Worm (Caenorhabditis elegans) whole organism, L1 larva: ENCODE data around the gene ins-14.

Experiments
- F16B12.6 ChIP-seq: fragments of 150-350 bp; optimal IDR thresholded peaks from 2 replicates; lab custom pipeline; 2014; ENCODE audit warnings: missing biosample characterization, missing genetic modification characterization
- Y116A8C.19 ChIP-seq: sonication (generic microtip); optimal IDR thresholded peaks from 2 replicates; lab custom pipeline; 2016; ENCODE audit warnings: missing compliant biosample characterization, missing genetic modification characterization, borderline replicate concordance
- aha-1 ChIP-seq: fragments of 150-350 bp; optimal IDR thresholded peaks from 2 replicates; lab custom pipeline; 2014; ENCODE audit warnings: missing biosample characterization, missing genetic modification characterization
- alr-1 ChIP-seq: fragments of 200-800 bp; sonication (Bioruptor generic); optimal IDR thresholded peaks from 2 replicates; lab custom pipeline; 2018; ENCODE audit warnings: borderline replicate concordance, mild to moderate bottlenecking, missing genetic modification characterization, missing compliant biosample characterization
- blmp-1 ChIP-seq: fragments of 150-350 bp; optimal IDR thresholded peaks from 2 replicates; lab custom pipeline; 2014; ENCODE audit warnings: missing biosample characterization, missing genetic modification characterization
- ceh-63 ChIP-seq: fragments of 200-800 bp; sonication (Bioruptor generic); optimal IDR thresholded peaks from 2 replicates; lab custom pipeline; 2018; ENCODE audit warnings: mild to moderate bottlenecking, missing genetic modification characterization, missing compliant biosample characterization
- ceh-88 ChIP-seq: fragments of 200-800 bp; sonication (Bioruptor generic); IDR thresholded peaks from 2 replicates; pipeline ENCODE4 v1.3.6; 2022; ENCODE audit warnings: missing genetic modification characterization, missing compliant biosample characterization
- ces-1 ChIP-seq: fragments of 150-350 bp; optimal IDR thresholded peaks from 2 replicates; lab custom pipeline; 2014; ENCODE audit warnings: missing biosample characterization, missing genetic modification reagents, missing genetic modification characterization
- efl-3 ChIP-seq: fragments of 200-800 bp; sonication (Bioruptor generic); optimal IDR thresholded peaks from 2 replicates; lab custom pipeline; 2018; ENCODE audit warnings: mild to moderate bottlenecking, missing genetic modification characterization, missing compliant biosample characterization
- egl-27 ChIP-seq, 2 experiments: fragments of 150-350 bp in 1 of 2; sonication (generic microtip); optimal IDR thresholded peaks; 3 replicates each; lab custom pipeline; 2017 to 2018; ENCODE audit warnings: missing biosample characterization in 2 of 2, missing genetic modification characterization in 2 of 2, missing genetic modification reagents in 2 of 2
- elt-2 ChIP-seq: sonication (generic microtip); optimal IDR thresholded peaks from 2 replicates; lab custom pipeline; 2016; ENCODE audit warnings: missing genetic modification characterization, mild to moderate bottlenecking, inconsistent platforms, missing compliant biosample characterization, missing genetic modification reagents
- elt-3 ChIP-seq, 6 experiments: fragments of 150-350 bp in 1 of 6; sonication (generic microtip); optimal IDR thresholded peaks; 2 replicates each; lab custom pipeline; 2017 to 2018; ENCODE audit warnings: missing biosample characterization in 6 of 6, missing genetic modification characterization in 6 of 6, inconsistent platforms in 1 of 6
- ets-5 ChIP-seq: fragments of 200-800 bp; sonication (Bioruptor generic); IDR thresholded peaks from 2 replicates; pipeline ENCODE4 v1.3.6; 2022; ENCODE audit warnings: missing genetic modification characterization, missing compliant biosample characterization
- fkh-8 ChIP-seq: sonication (generic microtip); optimal IDR thresholded peaks from 2 replicates; lab custom pipeline; 2016; ENCODE audit warnings: mild to moderate bottlenecking, missing genetic modification characterization, missing compliant biosample characterization
- grh-1 ChIP-seq: fragments of 200-800 bp; sonication (Bioruptor generic); IDR thresholded peaks from 2 replicates; pipeline ENCODE4 v1.3.6; 2022; ENCODE audit warnings: missing genetic modification reagents, missing genetic modification characterization, missing compliant biosample characterization
- hlh-4 ChIP-seq: sonication (generic microtip); optimal IDR thresholded peaks from 2 replicates; lab custom pipeline; 2016; ENCODE audit warnings: mild to moderate bottlenecking, missing genetic modification characterization, missing compliant biosample characterization
- hpl-2 ChIP-seq: fragments of 150-350 bp; optimal IDR thresholded peaks from 2 replicates; lab custom pipeline; 2014; ENCODE audit warnings: missing biosample characterization, missing genetic modification reagents, missing genetic modification characterization
- irx-1 ChIP-seq: sonication (generic microtip); optimal IDR thresholded peaks from 2 replicates; lab custom pipeline; 2016; ENCODE audit warnings: missing genetic modification characterization, missing compliant biosample characterization
- isw-1 ChIP-seq: fragments of 200-800 bp; sonication (Bioruptor generic); IDR thresholded peaks from 2 replicates; pipeline ENCODE4 v1.3.6; 2022; ENCODE audit warnings: missing genetic modification characterization, missing compliant biosample characterization
- jun-1 ChIP-seq: fragments of 150-350 bp; optimal IDR thresholded peaks from 2 replicates; lab custom pipeline; 2014; ENCODE audit warnings: missing biosample characterization, missing genetic modification reagents, missing genetic modification characterization
- lin-13 ChIP-seq: fragments of 150-350 bp; optimal IDR thresholded peaks from 2 replicates; lab custom pipeline; 2014; ENCODE audit warnings: missing biosample characterization, missing genetic modification reagents, missing genetic modification characterization
- lin-14 ChIP-seq: fragments of 200-800 bp; sonication (Bioruptor generic); optimal IDR thresholded peaks from 2 replicates; lab custom pipeline; 2018; ENCODE audit warnings: mild to moderate bottlenecking, missing genetic modification characterization, moderate library complexity, missing compliant biosample characterization
- lin-15B ChIP-seq: fragments of 150-350 bp; sonication (generic microtip); optimal IDR thresholded peaks from 3 replicates; lab custom pipeline; 2014; ENCODE audit warnings: missing biosample characterization, missing genetic modification characterization
- mab-9 ChIP-seq: fragments of 200-800 bp; sonication (Bioruptor generic); IDR thresholded peaks from 2 replicates; pipeline ENCODE4 v1.3.6; 2022; ENCODE audit warnings: missing genetic modification reagents, missing genetic modification characterization, missing compliant biosample characterization
- mdl-1 ChIP-seq, 2 experiments: fragments of 150-350 bp; optimal IDR thresholded peaks; 2 replicates each; lab custom pipeline; 2014 to 2017; ENCODE audit warnings: missing biosample characterization in 2 of 2, missing genetic modification characterization in 2 of 2, inconsistent platforms in 1 of 2
- mep-1 ChIP-seq: fragments of 150-350 bp; optimal IDR thresholded peaks from 2 replicates; lab custom pipeline; 2014; ENCODE audit warnings: missing biosample characterization, missing genetic modification characterization
- nhr-12 ChIP-seq: sonication (generic microtip); optimal IDR thresholded peaks from 2 replicates; lab custom pipeline; 2017; ENCODE audit warnings: missing biosample characterization, missing genetic modification characterization
- nhr-19 ChIP-seq: fragments of 200-800 bp; sonication (Bioruptor generic); conservative IDR thresholded peaks from 2 replicates; pipeline ENCODE4 v1.3.6; 2022; ENCODE audit warnings: missing genetic modification characterization, missing compliant biosample characterization
- nhr-20 ChIP-seq: sonication (generic microtip); optimal IDR thresholded peaks from 2 replicates; lab custom pipeline; 2016; ENCODE audit warnings: mild to moderate bottlenecking, missing genetic modification characterization, missing compliant biosample characterization
- nhr-237 ChIP-seq: fragments of 150-350 bp; optimal IDR thresholded peaks from 2 replicates; lab custom pipeline; 2014; ENCODE audit warnings: missing biosample characterization, missing genetic modification characterization
- nhr-28 ChIP-seq: fragments of 150-350 bp; optimal IDR thresholded peaks from 2 replicates; lab custom pipeline; 2014; ENCODE audit warnings: missing biosample characterization, missing genetic modification characterization
- nhr-71 ChIP-seq: sonication (generic microtip); optimal IDR thresholded peaks from 2 replicates; lab custom pipeline; 2016; ENCODE audit warnings: mild to moderate bottlenecking, missing genetic modification characterization, moderate library complexity, missing compliant biosample characterization
- pax-3 ChIP-seq: fragments of 200-800 bp; sonication (Bioruptor generic); optimal IDR thresholded peaks from 2 replicates; lab custom pipeline; 2018; ENCODE audit warnings: mild to moderate bottlenecking, missing genetic modification characterization, moderate library complexity, missing compliant biosample characterization
- snu-23 ChIP-seq: sonication (generic microtip); optimal IDR thresholded peaks from 2 replicates; lab custom pipeline; 2016; ENCODE audit warnings: missing genetic modification characterization, missing compliant biosample characterization
- sptf-1 ChIP-seq: fragments of 150-350 bp; optimal IDR thresholded peaks from 2 replicates; lab custom pipeline; 2014; ENCODE audit warnings: missing biosample characterization, missing genetic modification characterization
- tlp-1 ChIP-seq: fragments of 150-350 bp; optimal IDR thresholded peaks from 2 replicates; lab custom pipeline; 2014; ENCODE audit warnings: missing biosample characterization, missing genetic modification characterization
- xbp-1 ChIP-seq: sonication (generic microtip); optimal IDR thresholded peaks from 2 replicates; lab custom pipeline; 2016; ENCODE audit warnings: missing genetic modification characterization, missing compliant biosample characterization
- zag-1 ChIP-seq: fragments of 150-350 bp; optimal IDR thresholded peaks from 2 replicates; lab custom pipeline; 2014; ENCODE audit warnings: missing biosample characterization, missing genetic modification characterization
- zip-4 ChIP-seq: fragments of 200-800 bp; sonication (Bioruptor generic); optimal IDR thresholded peaks from 2 replicates; lab custom pipeline; 2018; ENCODE audit warnings: mild to moderate bottlenecking, missing genetic modification characterization, moderate library complexity, missing compliant biosample characterization
- ztf-4 ChIP-seq: fragments of 150-350 bp; optimal IDR thresholded peaks from 2 replicates; lab custom pipeline; 2014; ENCODE audit warnings: missing biosample characterization, missing genetic modification characterization

The ins-14 gene

ce11 chrII:6764734-6765133 is 19.1 kb upstream of the ins-14 start, which contains the start of gene nlp-50:
nlp-50 (plus strand) TSS chrII:6765034.
- TF ChIP-seq irx-1 (tag; lab: Kevin White, UChicago) (no peak), efl-3 (GFP tag; lab: Kevin White, UChicago) (no peak), nhr-71 (no peak), lin-14 (peak; percentile 2), Y116A8C.19 (tag; lab: Kevin White, UChicago) (no peak), nhr-237 (no peak), tlp-1 (tag; lab: Kevin White, UChicago) (no peak)

- TF ChIP-seq mab-9 (GFP tag; lab: Robert Waterston, UW) (no peak), mep-1 (no peak), zip-4 (GFP tag; lab: Kevin White, UChicago) (no peak), ces-1 (GFP tag; lab: Kevin White, UChicago) (no peak), grh-1 (GFP tag; lab: Robert Waterston, UW) (no peak)
Observed at ce11 chrII:6756232-6756631, 10.6 kb upstream of the ins-14 start, which contains the start of gene F41G3.3. F41G3.3 (plus strand) TSS chrII:6756532.

- TF ChIP-seq jun-1 (tag; lab: Kevin White, UChicago) (no peak), xbp-1 (tag; lab: Kevin White, UChicago) (no peak)
Observed at ce11 chrII:6754671-6755224, 9.1 kb upstream of the ins-14 start, which contains the start of the genes srx-95 and fis-1. srx-95 (minus strand) TSS chrII:6754771. fis-1 (plus strand) TSS chrII:6755174.

- TF ChIP-seq snu-23 (GFP tag; lab: Kevin White, UChicago) (no peak), efl-3 (GFP tag; lab: Kevin White, UChicago) (no peak), nhr-28 (no peak), jun-1 (tag; lab: Kevin White, UChicago) (no peak), ces-1 (GFP tag; lab: Kevin White, UChicago) (no peak), lin-15B (no peak), egl-27 (tag; optimal IDR thresholded peaks at IDR 0.05; lab: Kevin White, UChicago) (no peak)
Observed at ce11 chrII:6752850-6753249, 7.2 kb upstream of the ins-14 start, which contains the start of gene F41G3.21. F41G3.21 (minus strand) TSS chrII:6752950.

- no peak for TF ChIP-seq ets-5 (GFP tag; lab: Robert Waterston, UW)
- no peak for TF ChIP-seq F16B12.6 (tag; lab: Kevin White, UChicago)
- no peak for TF ChIP-seq nhr-19 (GFP tag; lab: Robert Waterston, UW)
- TF ChIP-seq zag-1 (tag; lab: Kevin White, UChicago), result no peak
- no peak for TF ChIP-seq alr-1 (tag; lab: Kevin White, UChicago)
- TF ChIP-seq elt-3 (tag; optimal IDR thresholded peaks at IDR 0.05; lab: Kevin White, UChicago), result no peak
- no peak for TF ChIP-seq pax-3 (tag; lab: Kevin White, UChicago)
- no peak for TF ChIP-seq elt-2 (tag; lab: Kevin White, UChicago)
- TF ChIP-seq hpl-2 (GFP tag; lab: Kevin White, UChicago), result no peak
- TF ChIP-seq mep-1, result no peak
- TF ChIP-seq irx-1 (tag; lab: Kevin White, UChicago), result no peak
- TF ChIP-seq efl-3 (GFP tag; lab: Kevin White, UChicago), result no peak
- TF ChIP-seq mdl-1 (tag; optimal IDR thresholded peaks at IDR 0.05; lab: Kevin White, UChicago), result no peak
- TF ChIP-seq aha-1 (tag; lab: Kevin White, UChicago), result no peak
- no peak for TF ChIP-seq lin-14
- TF ChIP-seq egl-27 (tag; optimal IDR thresholded peaks at IDR 0.05; lab: Kevin White, UChicago), result no peak
- TF ChIP-seq nhr-12 (tag; lab: Kevin White, UChicago), result no peak
- no peak for TF ChIP-seq nhr-28
Observed at ce11 chrII:6752027-6752426, 6.4 kb upstream of the ins-14 start, which contains the start of gene F41G3.19. F41G3.19 (minus strand) TSS chrII:6752127.

ce11 chrII:6750929-6751328 is 5.3 kb upstream of the ins-14 start, which contains the start of gene F41G3.20:
F41G3.20 (minus strand) TSS chrII:6751029.
- TF ChIP-seq hpl-2 (GFP tag; lab: Kevin White, UChicago) (no peak), tlp-1 (tag; lab: Kevin White, UChicago) (no peak), xbp-1 (tag; lab: Kevin White, UChicago) (no peak), isw-1 (GFP tag; lab: Robert Waterston, UW) (no peak), hlh-4 (tag; lab: Kevin White, UChicago) (no peak), F16B12.6 (tag; lab: Kevin White, UChicago) (no peak), lin-13 (no peak), ztf-4 (tag; lab: Kevin White, UChicago) (no peak), ceh-63 (no peak), blmp-1 (no peak), ceh-88 (GFP tag; lab: Robert Waterston, UW) (no peak), fkh-8 (tag; lab: Kevin White, UChicago) (no peak), nhr-20 (tag; lab: Kevin White, UChicago) (no peak), sptf-1 (tag; lab: Kevin White, UChicago) (no peak)
